Fruit fly (Drosophila melanogaster): ENCODE data around the gene CG15484.

The CG15484 gene

DNA sequence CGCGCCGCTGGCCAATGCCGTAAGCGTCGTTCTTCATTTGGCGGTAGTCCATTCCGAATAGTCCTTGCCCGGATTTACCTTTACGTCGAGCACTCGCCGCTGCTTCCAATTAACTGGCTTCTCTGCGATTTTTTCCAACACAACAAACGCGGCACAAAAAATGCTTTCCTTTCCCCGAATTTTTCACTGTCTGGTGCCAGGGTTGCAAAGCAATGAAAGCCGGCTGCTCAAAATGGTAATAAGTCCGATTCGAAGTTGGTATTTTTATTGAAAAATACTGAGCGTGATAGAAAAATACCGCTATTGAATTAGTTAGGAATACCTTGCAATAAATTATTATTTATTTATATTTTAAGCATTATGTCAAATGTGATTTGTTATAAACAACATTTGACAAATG, 4.7 kb upstream of the CG15484 start (continued):
- TF ChIP-seq CG15514 (GFP tag; optimal IDR thresholded peaks at IDR 0.05), result peak; percentile 50
- no peak for TF ChIP-seq wek (GFP tag; optimal IDR thresholded peaks at IDR 0.05)
- no peak for TF ChIP-seq ro (GFP tag; IDR thresholded peaks at IDR 0.05)
- TF ChIP-seq CG3065 (GFP tag; optimal IDR thresholded peaks at IDR 0.05), result no peak
- peak; percentile 64 for TF ChIP-seq CG10267 (tag; optimal IDR thresholded peaks at IDR 0.05)
- TF ChIP-seq CG9609 (GFP tag; optimal IDR thresholded peaks at IDR 0.05), result no peak
- peak; percentile 91 for TF ChIP-seq CG7928 (GFP tag; optimal IDR thresholded peaks at IDR 0.05)
- TF ChIP-seq jumu (GFP tag; optimal IDR thresholded peaks at IDR 0.05), result no peak
- TF ChIP-seq ems (GFP tag; optimal IDR thresholded peaks at IDR 0.05), result no peak
- TF ChIP-seq CG3995 (GFP tag; optimal IDR thresholded peaks at IDR 0.05), result peak; percentile 45
- TF ChIP-seq nerfin-2 (GFP tag; IDR thresholded peaks at IDR 0.05; ENCODE audit: partially characterized antibody), result peak; percentile 11; the same call in 1 of the 2 replicates
- no peak for TF ChIP-seq Camta (GFP tag; optimal IDR thresholded peaks at IDR 0.05)
- no peak for TF ChIP-seq her (GFP tag; optimal IDR thresholded peaks at IDR 0.05)
- peak; percentile 69 for TF ChIP-seq trem (tag; optimal IDR thresholded peaks at IDR 0.05)
- TF ChIP-seq CG6689 (GFP tag; IDR thresholded peaks at IDR 0.05), result no peak
- TF ChIP-seq ttk (GFP tag; IDR thresholded peaks at IDR 0.05), result no peak
- no peak for TF ChIP-seq CG13296 (GFP tag; optimal IDR thresholded peaks at IDR 0.05)
- no peak for TF ChIP-seq Nf-YC (tag; optimal IDR thresholded peaks at IDR 0.05)
- TF ChIP-seq Vsx1 (GFP tag; optimal IDR thresholded peaks at IDR 0.05), result no peak
- no peak for TF ChIP-seq ase (GFP tag; IDR thresholded peaks at IDR 0.05)
- TF ChIP-seq CG13424 (tag; optimal IDR thresholded peaks at IDR 0.05), result no peak

- TF ChIP-seq Pdp1 (GFP tag; optimal IDR thresholded peaks at IDR 0.05), result peak in 1 of 2 experiments; percentile 72
- no peak for TF ChIP-seq pum (GFP tag; optimal IDR thresholded peaks at IDR 0.05)
- peak; percentile 88 for TF ChIP-seq exex (tag; optimal IDR thresholded peaks at IDR 0.05)
- TF ChIP-seq mirr (GFP tag; optimal IDR thresholded peaks at IDR 0.05), result peak; percentile 82
These were observed 1.1 kb upstream of the CG15484 start for dm6 chr2L:12708576-12708975.

DNA sequence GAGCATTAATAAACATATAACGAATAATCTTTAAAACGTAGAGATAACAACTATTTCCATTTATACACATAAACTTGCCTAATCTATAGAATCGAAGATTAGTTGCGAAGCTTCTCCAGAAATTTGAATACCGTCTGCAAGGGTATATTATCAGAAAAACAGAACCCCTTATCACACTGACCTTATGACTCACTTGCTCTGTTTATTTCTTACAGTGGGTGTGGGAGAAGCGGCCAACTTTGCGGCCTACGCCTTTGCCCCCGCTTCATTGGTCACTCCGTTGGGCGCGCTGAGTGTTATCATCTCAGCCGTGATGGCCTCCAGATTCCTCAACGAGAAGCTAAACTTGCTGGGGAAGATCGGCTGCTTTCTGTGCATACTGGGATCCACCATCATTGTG, 2.1 kb downstream of the CG15484 start:
- TF ChIP-seq GATAe (GFP tag; conservative IDR thresholded peaks at IDR 0.05), result 0 out of 2 replicates have a peak, but pooled peaks have one; percentile 9
- TF ChIP-seq E2f1 (GFP tag; IDR thresholded peaks at IDR 0.05), result no peak
- TF ChIP-seq mirr (GFP tag; optimal IDR thresholded peaks at IDR 0.05), result peak; percentile 14
- TF ChIP-seq crc (GFP tag; optimal IDR thresholded peaks at IDR 0.05), result no peak
- peak; percentile 13 for TF ChIP-seq nom (GFP tag; optimal IDR thresholded peaks at IDR 0.05)
- TF ChIP-seq CG34422 (GFP tag; IDR thresholded peaks at IDR 0.05), result no peak
- peak; percentile 26 for TF ChIP-seq exex (tag; optimal IDR thresholded peaks at IDR 0.05)
- TF ChIP-seq CG7839 (tag; optimal IDR thresholded peaks at IDR 0.05), result no peak
- no peak for TF ChIP-seq H2.0 (GFP tag; IDR thresholded peaks at IDR 0.05)
- no peak for TF ChIP-seq Dref (GFP tag; IDR thresholded peaks at IDR 0.05)
- TF ChIP-seq CG8089 (GFP tag; optimal IDR thresholded peaks at IDR 0.05), result no peak
- TF ChIP-seq Hey (tag; optimal IDR thresholded peaks at IDR 0.05), result no peak
- no peak for TF ChIP-seq Mrtf (GFP tag; IDR thresholded peaks at IDR 0.05)
- TF ChIP-seq ttk (GFP tag; IDR thresholded peaks at IDR 0.05), result no peak
- TF ChIP-seq CG34376 (GFP tag; optimal IDR thresholded peaks at IDR 0.05), result peak; percentile 12
- TF ChIP-seq CG1792 (GFP tag; optimal IDR thresholded peaks at IDR 0.05), result no peak
- no peak for TF ChIP-seq emc (GFP tag; optimal IDR thresholded peaks at IDR 0.05)
- peak in 1 of 2 experiments; percentile 88 for TF ChIP-seq Hr78 (GFP tag; optimal IDR thresholded peaks at IDR 0.05)
- TF ChIP-seq CG11560 (tag; IDR thresholded peaks at IDR 0.05), result no peak
- TF ChIP-seq row (GFP tag; IDR thresholded peaks at IDR 0.05), result peak; percentile 16; the same call in 1 of the 3 replicates
- no peak for TF ChIP-seq nerfin-2 (GFP tag; IDR thresholded peaks at IDR 0.05; ENCODE audit: partially characterized antibody)
- no peak for TF ChIP-seq toy (GFP tag; IDR thresholded peaks at IDR 0.05)

Measured in whole organism, embryonic.